Fruit fly (Drosophila melanogaster): ENCODE results near the gene CG3061.

dm6 chr3R:14028873-14029369 lies 3.2 kb upstream of the CG3061 start, which contains the start of gene Cyp6d5:
- TF ChIP-seq Eip78C (GFP tag) (no peak), CG6276 (GFP tag; optimal IDR thresholded peaks at IDR 0.05) (no peak), Lpt (GFP tag; optimal IDR thresholded peaks at IDR 0.05) (no peak)
